Fruit fly (Drosophila melanogaster): ENCODE data around the gene gdl-ORF39.
A peak's percentile ranks its signal among the peaks of the same experiment; 100 is the strongest.

Gene gdl-ORF39

dm6 chr3L:15508233-15508632 is 1.0 kb upstream of the gdl-ORF39 start, which contains the start of gene CG7841 (continued):
- no peak for TF ChIP-seq Tbp (GFP tag; optimal IDR thresholded peaks at IDR 0.05)
- peak; percentile 97 to 98 for TF ChIP-seq chif (GFP tag; optimal IDR thresholded peaks at IDR 0.05)
- peak; percentile 97 for TF ChIP-seq CG10267 (tag; optimal IDR thresholded peaks at IDR 0.05)
- peak; percentile 98 for TF ChIP-seq salm (tag; optimal IDR thresholded peaks at IDR 0.05)
- TF ChIP-seq mirr (GFP tag; optimal IDR thresholded peaks at IDR 0.05) = peak; percentile 99
- TF ChIP-seq ash1 (GFP tag; optimal IDR thresholded peaks at IDR 0.05) = peak; percentile 95
- no peak; the same call in 1 of the 2 replicates for TF ChIP-seq CG6272 (GFP tag; IDR thresholded peaks at IDR 0.05)
- peak; percentile 96 for TF ChIP-seq jumu (GFP tag; optimal IDR thresholded peaks at IDR 0.05)
- peak; percentile 92 for TF ChIP-seq Nf-YA (GFP tag; IDR thresholded peaks at IDR 0.05)
- TF ChIP-seq ttk (GFP tag; IDR thresholded peaks at IDR 0.05) = peak; percentile 94
- TF ChIP-seq Hsf (GFP tag; optimal IDR thresholded peaks at IDR 0.05) = peak; percentile 98
- peak; percentile 63 for TF ChIP-seq zf30C (GFP tag; optimal IDR thresholded peaks at IDR 0.05)
- peak; percentile 96; the same call in 2 of the 3 replicates for TF ChIP-seq dysf (GFP tag; IDR thresholded peaks at IDR 0.05)
- peak; percentile 78 for TF ChIP-seq stwl (tag; optimal IDR thresholded peaks at IDR 0.05)
- TF ChIP-seq CG7987 (GFP tag; optimal IDR thresholded peaks at IDR 0.05) = peak; percentile 97
- peak; percentile 96 for TF ChIP-seq CG16863 (GFP tag; optimal IDR thresholded peaks at IDR 0.05)
- no peak; the same call in 1 of the 2 replicates for TF ChIP-seq Lim3 (GFP tag; IDR thresholded peaks at IDR 0.05)
- peak; percentile 97 for TF ChIP-seq CG11723 (GFP tag; optimal IDR thresholded peaks at IDR 0.05)
- TF ChIP-seq CG34224 (GFP tag; IDR thresholded peaks at IDR 0.05; ENCODE audit: partially characterized antibody) = no peak
- no peak; the same call in 1 of the 2 replicates for TF ChIP-seq CG11085 (GFP tag; IDR thresholded peaks at IDR 0.05)
- TF ChIP-seq ro (GFP tag; IDR thresholded peaks at IDR 0.05) = no peak
- no peak; the same call in 2 of the 3 replicates for TF ChIP-seq Mrtf (GFP tag; IDR thresholded peaks at IDR 0.05)
- peak; percentile 92 for TF ChIP-seq sima (GFP tag; optimal IDR thresholded peaks at IDR 0.05)
- peak; percentile 92 for TF ChIP-seq Hr3 (GFP tag; optimal IDR thresholded peaks at IDR 0.05)
- TF ChIP-seq CG10565 (GFP tag; optimal IDR thresholded peaks at IDR 0.05) = peak; percentile 94
- TF ChIP-seq ATbp (GFP tag; optimal IDR thresholded peaks at IDR 0.05) = peak; percentile 96
- TF ChIP-seq tap (tag; optimal IDR thresholded peaks at IDR 0.05) = peak; percentile 99
- peak; percentile 99 for TF ChIP-seq row (GFP tag; IDR thresholded peaks at IDR 0.05)
- TF ChIP-seq fu2 (GFP tag; optimal IDR thresholded peaks at IDR 0.05) = peak; percentile 94
- peak; percentile 97 for TF ChIP-seq Mad (GFP tag; optimal IDR thresholded peaks at IDR 0.05)
- TF ChIP-seq dati (GFP tag; IDR thresholded peaks at IDR 0.05) = peak; percentile 87; the same call in 1 of the 2 replicates
- TF ChIP-seq nerfin-2 (GFP tag; IDR thresholded peaks at IDR 0.05; ENCODE audit: partially characterized antibody) = no peak
- TF ChIP-seq Fer3 (tag; optimal IDR thresholded peaks at IDR 0.05) = peak; percentile 98
- peak; percentile 99 for TF ChIP-seq CG6854 (GFP tag; optimal IDR thresholded peaks at IDR 0.05)
- peak; percentile 99 for TF ChIP-seq CG12219 (GFP tag; optimal IDR thresholded peaks at IDR 0.05)
- peak; percentile 96 for TF ChIP-seq CG1647 (GFP tag; optimal IDR thresholded peaks at IDR 0.05)
- peak; percentile 95 for TF ChIP-seq rib (GFP tag; IDR thresholded peaks at IDR 0.05)
- peak; percentile 93 for TF ChIP-seq Oaz (GFP tag; IDR thresholded peaks at IDR 0.05)
- peak; percentile 96 for TF ChIP-seq CG6689 (GFP tag; IDR thresholded peaks at IDR 0.05)
- TF ChIP-seq Fer2 (tag; optimal IDR thresholded peaks at IDR 0.05) = peak; percentile 96
- TF ChIP-seq pros (GFP tag; optimal IDR thresholded peaks at IDR 0.05) = peak; percentile 93
- peak; percentile 96 for TF ChIP-seq dm (GFP tag; optimal IDR thresholded peaks at IDR 0.05)
- peak; percentile 97 for TF ChIP-seq zfh1 (GFP tag; IDR thresholded peaks at IDR 0.05)
- peak; percentile 94 for TF ChIP-seq Atf3 (GFP tag; optimal IDR thresholded peaks at IDR 0.05)
- peak; percentile 93 for TF ChIP-seq CG16779 (GFP tag; IDR thresholded peaks at IDR 0.05)
- peak; percentile 66 for TF ChIP-seq ftz-f1 (GFP tag; optimal IDR thresholded peaks at IDR 0.05)
- peak; percentile 98 for TF ChIP-seq CG8388 (GFP tag; optimal IDR thresholded peaks at IDR 0.05)
- peak; percentile 89 for TF ChIP-seq Aef1 (GFP tag; IDR thresholded peaks at IDR 0.05)
- peak; percentile 96 to 99 for TF ChIP-seq bsh (GFP tag; optimal IDR thresholded peaks at IDR 0.05)
- TF ChIP-seq CG4424 (GFP tag; optimal IDR thresholded peaks at IDR 0.05) = peak; percentile 97
- peak in 1 of 2 experiments; percentile 98 for TF ChIP-seq Eip74EF (GFP tag; optimal IDR thresholded peaks at IDR 0.05)

All from whole organism, embryonic.